Fruit fly (Drosophila melanogaster): ENCODE measurements around the gene CG15879.
A peak's percentile ranks its signal among the peaks of the same experiment; 100 is the strongest.

- TF ChIP-seq CG8119 (GFP tag; IDR thresholded peaks at IDR 0.05) (peak; percentile 53; the same call in 2 of the 3 replicates), CG16779 (tag; optimal IDR thresholded peaks at IDR 0.05) (no peak), esn (GFP tag; optimal IDR thresholded peaks at IDR 0.05) (peak; percentile 70), dsx (GFP tag; optimal IDR thresholded peaks at IDR 0.05; ENCODE audit: poor library complexity, severe bottlenecking) (peak; percentile 56), Hr38 (GFP tag; optimal IDR thresholded peaks at IDR 0.05) (no peak)
These were observed 17.1 kb downstream of the CG15879 start, which contains the start of gene zormin for dm6 chr3L:2151588-2152372.
